Worm (Caenorhabditis elegans): Measurements from ENCODE around the gene Y17G9A.4.

Gene Y17G9A.4

DNA sequence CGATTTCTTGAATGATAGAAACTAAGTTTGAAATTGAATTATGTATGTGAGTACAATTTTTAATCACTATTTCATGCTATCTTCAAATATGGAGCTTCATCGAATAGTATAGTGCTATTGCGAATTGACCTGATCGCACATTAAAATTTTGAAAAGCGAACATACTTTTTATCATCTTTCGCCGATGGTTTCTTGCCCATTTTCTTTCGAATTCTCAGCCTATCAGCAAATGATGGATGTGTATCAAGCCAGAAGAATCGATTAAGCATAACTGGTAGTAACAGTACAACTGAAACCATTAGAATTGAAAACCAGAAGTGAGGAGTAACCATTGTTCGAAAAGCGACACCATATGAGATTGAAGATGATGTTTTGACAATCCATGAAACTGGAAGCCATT, 31.7 kb downstream of the Y17G9A.4 start:
- no peak for TF ChIP-seq ceh-22 (tag; optimal IDR thresholded peaks at IDR 0.05)
- TF ChIP-seq mec-3 (tag; optimal IDR thresholded peaks at IDR 0.05; ENCODE audit: borderline replicate concordance) = no peak
- TF ChIP-seq F13H6.1 (tag; optimal IDR thresholded peaks at IDR 0.05) = no peak
- TF ChIP-seq hlh-30 (tag; optimal IDR thresholded peaks at IDR 0.05; ENCODE audit: insufficient read depth) = no peak

ce11 chrIV:4827219-4827618, 34.1 kb downstream of the Y17G9A.4 start, which contains the start of gene mpz-4:
TSS of gene mpz-4 (minus strand) at chrIV:4827319.
- no peak for TF ChIP-seq C08G9.2 (tag; optimal IDR thresholded peaks at IDR 0.05)
- TF ChIP-seq pqm-1 (tag; optimal IDR thresholded peaks at IDR 0.05) = no peak
- TF ChIP-seq elt-4 (tag; optimal IDR thresholded peaks at IDR 0.05) = no peak

DNA sequence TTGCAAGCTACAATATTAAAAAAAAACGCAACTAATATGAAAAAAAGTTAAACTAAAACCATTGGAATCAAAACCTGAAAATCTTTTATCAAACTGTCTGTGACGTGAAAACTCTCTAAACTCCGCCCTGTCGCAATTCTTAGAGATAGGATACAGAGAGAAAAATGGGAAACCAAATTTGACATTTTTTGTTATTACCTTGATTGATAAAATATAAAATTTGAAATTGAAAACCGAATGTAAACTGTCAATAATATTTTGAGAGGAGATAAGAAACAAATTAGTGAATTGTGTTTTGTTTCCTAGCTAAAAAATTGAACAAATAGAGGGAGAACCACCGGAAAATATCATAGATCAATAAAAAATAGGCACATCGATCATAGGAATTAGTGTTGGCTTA, 39.5 kb downstream of the Y17G9A.4 start:
- TF ChIP-seq K09A11.1 (tag; optimal IDR thresholded peaks at IDR 0.05; ENCODE audit: insufficient read depth) (no peak), ceh-30 (tag; optimal IDR thresholded peaks at IDR 0.05) (no peak), unc-42 (tag; optimal IDR thresholded peaks at IDR 0.05) (no peak), pros-1 (tag; optimal IDR thresholded peaks at IDR 0.05) (no peak), ceh-48 (tag; optimal IDR thresholded peaks at IDR 0.05) (no peak), ceh-31 (tag; optimal IDR thresholded peaks at IDR 0.05) (no peak), nhr-232 (tag; optimal IDR thresholded peaks at IDR 0.05) (no peak), pqm-1 (tag; optimal IDR thresholded peaks at IDR 0.05) (no peak), pax-1 (tag; optimal IDR thresholded peaks at IDR 0.05) (no peak), che-1 (tag; optimal IDR thresholded peaks at IDR 0.05) (no peak), Y22D7AL.16 (tag; optimal IDR thresholded peaks at IDR 0.05) (no peak), ahr-1 (tag; optimal IDR thresholded peaks at IDR 0.05) (no peak), odd-2 (tag; optimal IDR thresholded peaks at IDR 0.05) (no peak), fax-1 (tag; optimal IDR thresholded peaks at IDR 0.05) (no peak), sox-2 (GFP tag; IDR thresholded peaks at IDR 0.05) (no peak), ceh-18 (tag; optimal IDR thresholded peaks at IDR 0.05) (no peak), hlh-13 (GFP tag; optimal IDR thresholded peaks at IDR 0.05) (no peak), madf-2 (tag; optimal IDR thresholded peaks at IDR 0.05) (no peak), pat-9 (tag; optimal IDR thresholded peaks at IDR 0.05) (no peak), rnt-1 (tag; optimal IDR thresholded peaks at IDR 0.05) (no peak)

DNA sequence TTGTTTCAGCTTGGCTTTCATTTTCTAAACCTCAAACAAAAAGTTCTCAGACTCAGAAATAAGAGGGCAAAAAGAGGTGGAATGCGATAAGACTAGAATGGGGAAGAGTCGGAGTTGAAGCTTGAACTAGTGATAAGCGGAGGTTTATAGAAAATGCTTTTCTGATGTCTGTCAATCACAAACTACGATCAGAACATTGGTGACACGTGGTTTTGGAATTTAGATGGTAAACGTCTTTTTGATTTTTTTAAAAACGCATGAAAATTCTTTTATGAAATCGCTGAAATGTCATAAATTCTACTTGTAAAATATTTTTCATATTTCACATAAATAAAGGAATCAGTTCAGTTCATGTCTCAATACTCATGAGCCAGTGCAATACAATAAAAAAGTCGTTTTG, 40.3 kb downstream of the Y17G9A.4 start, which contains the start of gene H06H21.8:
H06H21.8 (minus strand) TSS at position 78 of the 400 bp plus-strand sequence.
- TF ChIP-seq odd-2 (tag; optimal IDR thresholded peaks at IDR 0.05) = no peak

DNA sequence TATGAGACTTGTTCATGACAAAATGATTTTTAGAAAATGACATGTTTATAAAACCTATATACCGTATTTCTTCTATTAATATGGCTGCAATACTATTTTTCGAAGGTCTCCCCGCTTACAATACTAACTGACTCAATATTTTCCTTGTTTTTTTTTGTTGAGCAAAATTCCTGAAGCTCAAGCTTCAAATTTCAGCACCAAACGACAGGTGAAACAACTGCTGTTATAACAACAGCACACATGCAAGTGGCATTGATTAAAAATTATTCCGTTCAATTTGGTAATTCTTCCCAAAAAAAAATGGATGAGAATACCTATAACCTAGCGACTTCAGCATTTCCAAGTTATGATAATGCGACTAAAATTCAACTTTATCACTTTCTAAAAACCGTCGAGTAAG, 47.2 kb downstream of the Y17G9A.4 start, which contains the start of gene srw-94:
srw-94 (plus strand) TSS at position 301 of the 400 bp plus-strand sequence.
- TF ChIP-seq ref-2 (tag; optimal IDR thresholded peaks at IDR 0.05) = no peak
- TF ChIP-seq unc-55 (GFP tag; optimal IDR thresholded peaks at IDR 0.05) = no peak
- TF ChIP-seq rnt-1 (tag; optimal IDR thresholded peaks at IDR 0.05) = no peak
- no peak for TF ChIP-seq C08G9.2 (tag; optimal IDR thresholded peaks at IDR 0.05)
- no peak for TF ChIP-seq hlh-13 (GFP tag; optimal IDR thresholded peaks at IDR 0.05)

DNA sequence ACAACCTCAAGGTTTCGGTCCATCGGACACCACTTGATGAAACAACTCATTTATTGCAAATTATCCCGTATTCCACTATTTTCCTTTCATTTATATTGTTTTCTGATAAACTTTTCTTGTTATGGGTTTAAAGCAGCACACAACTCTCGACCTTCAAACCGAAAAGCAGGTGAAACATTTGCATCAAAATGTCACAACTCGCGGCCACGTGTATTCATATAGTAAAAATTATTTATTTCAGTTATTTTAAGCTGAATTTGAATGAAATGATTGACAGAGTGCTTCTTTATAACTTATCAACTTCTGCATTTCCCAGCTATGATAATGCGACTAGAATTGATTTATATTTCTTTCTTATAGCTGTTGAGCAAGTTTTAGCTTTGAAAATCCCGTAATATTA, 49.5 kb downstream of the Y17G9A.4 start, which contains the start of gene srw-95:
srw-95 (plus strand) TSS at position 213 of the 400 bp plus-strand sequence.
- TF ChIP-seq F13H6.1 (tag; optimal IDR thresholded peaks at IDR 0.05) (no peak), hlh-13 (GFP tag; optimal IDR thresholded peaks at IDR 0.05) (no peak), syd-9 (tag; optimal IDR thresholded peaks at IDR 0.05) (no peak)

DNA sequence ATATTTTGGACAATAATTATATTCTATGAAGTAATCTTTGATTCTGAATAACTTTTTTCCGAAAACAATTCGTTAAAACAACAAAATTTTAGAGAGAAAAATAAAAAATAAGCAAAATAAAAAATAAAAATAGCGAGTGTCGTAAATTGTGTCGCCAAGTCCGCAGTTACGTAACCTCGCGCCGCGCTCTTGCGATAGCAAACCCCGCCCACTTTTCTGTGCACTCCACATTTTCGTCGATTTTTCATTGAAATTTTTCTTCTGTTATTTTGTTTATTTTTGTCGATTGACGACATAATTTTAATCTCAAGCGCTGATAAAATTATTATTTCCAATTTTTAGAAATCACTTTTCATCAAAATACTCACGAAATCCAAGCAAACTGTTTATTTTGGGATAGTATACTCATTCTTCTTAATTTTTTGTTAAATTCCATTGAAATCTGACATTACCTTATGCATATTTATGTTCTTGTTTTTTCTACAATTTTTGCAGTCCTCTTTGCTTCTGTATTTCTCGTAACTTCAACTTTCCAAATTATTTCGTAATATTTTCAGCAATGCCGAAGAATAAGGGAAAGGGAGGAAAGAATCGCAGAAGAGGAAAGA, 50.9 kb downstream of the Y17G9A.4 start, which contains the start of gene eif-1.A:
eif-1.A (plus strand) TSS at position 558 of the 608 bp plus-strand sequence.
- no peak for TF ChIP-seq F13H6.1 (tag; optimal IDR thresholded peaks at IDR 0.05)
- no peak for TF ChIP-seq hlh-15 (tag; optimal IDR thresholded peaks at IDR 0.05)
- no peak for TF ChIP-seq unc-86 (tag; optimal IDR thresholded peaks at IDR 0.05)
- no peak for TF ChIP-seq C08G9.2 (tag; optimal IDR thresholded peaks at IDR 0.05)
- TF ChIP-seq pha-2 (tag; optimal IDR thresholded peaks at IDR 0.05) = no peak
- TF ChIP-seq pha-4 (tag; optimal IDR thresholded peaks at IDR 0.05) = no peak
- peak; percentile 20 for TF ChIP-seq ceh-34 (tag; optimal IDR thresholded peaks at IDR 0.05)
- TF ChIP-seq tbx-7 (tag; optimal IDR thresholded peaks at IDR 0.05) = no peak
- TF ChIP-seq hlh-6 (tag; optimal IDR thresholded peaks at IDR 0.05) = no peak
- peak; percentile 26 for TF ChIP-seq K09A11.1 (tag; optimal IDR thresholded peaks at IDR 0.05; ENCODE audit: insufficient read depth)
- TF ChIP-seq unc-3 (GFP tag; conservative IDR thresholded peaks at IDR 0.05) = no peak
- TF ChIP-seq unc-3 (tag; optimal IDR thresholded peaks at IDR 0.05) = no peak
- TF ChIP-seq che-1 (tag; optimal IDR thresholded peaks at IDR 0.05) = no peak
- peak; percentile 25 for TF ChIP-seq ceh-18 (tag; optimal IDR thresholded peaks at IDR 0.05)
- peak; percentile 7 for TF ChIP-seq unc-42 (tag; optimal IDR thresholded peaks at IDR 0.05)
- TF ChIP-seq pat-9 (tag; optimal IDR thresholded peaks at IDR 0.05) = no peak
- no peak for TF ChIP-seq ets-4 (tag; optimal IDR thresholded peaks at IDR 0.05)
- TF ChIP-seq sox-4 (tag; optimal IDR thresholded peaks at IDR 0.05) = no peak
- TF ChIP-seq ama-1 (optimal IDR thresholded peaks at IDR 0.05) = no peak
